Fruit fly (Drosophila melanogaster) whole organism, embryonic: ENCODE results near the gene Scgalpha.

ENCODE experiments used
- Abd-B ChIP-seq: fragments of 200-800 bp; sonication (Bioruptor generic); optimal IDR thresholded peaks from 2 replicates; lab custom pipeline; 2018; ENCODE audit warnings: missing biosample characterization, mild to moderate bottlenecking, missing genetic modification characterization, moderate library complexity
- Adf1 ChIP-seq: fragments of 200-800 bp; sonication (Bioruptor generic); IDR thresholded peaks from 2 replicates; pipeline ENCODE4 v1.3.6; 2022; ENCODE audit warnings: missing biosample characterization, missing genetic modification characterization
- Blimp-1 ChIP-seq: fragments of 200-800 bp; sonication (Bioruptor generic); optimal IDR thresholded peaks from 3 replicates; lab custom pipeline; 2018; ENCODE audit warnings: missing biosample characterization, missing genetic modification characterization, mild to moderate bottlenecking, moderate library complexity, missing genetic modification reagents
- CG10565 ChIP-seq: fragments of 200-800 bp; sonication (Bioruptor generic); optimal IDR thresholded peaks from 3 replicates; lab custom pipeline; 2016; ENCODE audit warnings: missing biosample characterization, mild to moderate bottlenecking, missing genetic modification characterization
- CG12071 ChIP-seq: fragments of 200-800 bp; sonication (Bioruptor generic); optimal IDR thresholded peaks from 3 replicates; lab custom pipeline; 2018; ENCODE audit warnings: missing biosample characterization, mild to moderate bottlenecking, missing genetic modification characterization
- CG13123 ChIP-seq: fragments of 200-800 bp; sonication (Bioruptor generic); optimal IDR thresholded peaks from 2 replicates; lab custom pipeline; 2016; ENCODE audit warnings: missing biosample characterization, missing genetic modification characterization
- CG14710 ChIP-seq: fragments of 200-800 bp; sonication (Bioruptor generic); optimal IDR thresholded peaks from 3 replicates; lab custom pipeline; 2019; ENCODE audit warnings: missing biosample characterization, mild to moderate bottlenecking, missing genetic modification characterization, moderate library complexity
- CG14860 ChIP-seq: fragments of 200-800 bp; sonication (Bioruptor generic); IDR thresholded peaks from 3 replicates; pipeline ENCODE4 v1.3.6; 2022; ENCODE audit warnings: missing biosample characterization, missing genetic modification characterization; ENCODE audit not compliant: partially characterized antibody
- CG14965 ChIP-seq: fragments of 200-800 bp; sonication (Bioruptor generic); optimal IDR thresholded peaks from 2 replicates; lab custom pipeline; 2016; ENCODE audit warnings: missing biosample characterization, missing genetic modification characterization, borderline replicate concordance
- CG15269 ChIP-seq: fragments of 200-800 bp; sonication (Bioruptor generic); optimal IDR thresholded peaks from 2 replicates; lab custom pipeline; 2018; ENCODE audit warnings: missing biosample characterization, mild to moderate bottlenecking, missing genetic modification characterization, moderate library complexity
- CG17802 ChIP-seq: fragments of 200-800 bp; sonication (Bioruptor generic); optimal IDR thresholded peaks from 2 replicates; lab custom pipeline; 2018; ENCODE audit warnings: missing biosample characterization, mild to moderate bottlenecking, missing genetic modification characterization, moderate library complexity
- CG18599 ChIP-seq: fragments of 200-800 bp; sonication (Bioruptor generic); optimal IDR thresholded peaks from 3 replicates; lab custom pipeline; 2017; ENCODE audit warnings: missing biosample characterization, missing genetic modification characterization, mild to moderate bottlenecking, moderate library complexity, missing genetic modification reagents
- CG2129 ChIP-seq: fragments of 200-800 bp; sonication (Bioruptor generic); IDR thresholded peaks from 2 replicates; pipeline ENCODE4 v1.3.6; 2022; ENCODE audit warnings: missing biosample characterization, missing genetic modification characterization; ENCODE audit not compliant: partially characterized antibody
- CG3995 ChIP-seq: fragments of 200-800 bp; sonication (Bioruptor generic); optimal IDR thresholded peaks from 3 replicates; lab custom pipeline; 2016; ENCODE audit warnings: missing biosample characterization, missing genetic modification characterization
- CG7271 ChIP-seq: fragments of 200-800 bp; sonication (Bioruptor generic); optimal IDR thresholded peaks from 2 replicates; lab custom pipeline; 2018; ENCODE audit warnings: missing biosample characterization, mild to moderate bottlenecking, missing genetic modification characterization, moderate library complexity
- CG9817 ChIP-seq: fragments of 200-800 bp; sonication (Bioruptor generic); optimal IDR thresholded peaks from 2 replicates; lab custom pipeline; 2018; ENCODE audit warnings: missing biosample characterization, mild to moderate bottlenecking, missing genetic modification characterization, moderate library complexity
- Dip2 ChIP-seq: fragments of 200-800 bp; sonication (Bioruptor generic); IDR thresholded peaks from 2 replicates; pipeline ENCODE4 v1.3.6; 2022; ENCODE audit warnings: missing biosample characterization, missing genetic modification characterization
- Doc3 ChIP-seq: fragments of 200-800 bp; sonication (Bioruptor generic); IDR thresholded peaks from 3 replicates; pipeline ENCODE4 v1.3.6; 2022; ENCODE audit warnings: missing biosample characterization, missing genetic modification characterization; ENCODE audit not compliant: partially characterized antibody
- Dp ChIP-seq: fragments of 200-800 bp; sonication (Bioruptor generic); optimal IDR thresholded peaks from 2 replicates; lab custom pipeline; 2018; ENCODE audit warnings: missing biosample characterization, mild to moderate bottlenecking, missing genetic modification characterization, moderate library complexity
- Fer1 ChIP-seq: fragments of 200-800 bp; sonication (Bioruptor generic); optimal IDR thresholded peaks from 2 replicates; lab custom pipeline; 2017; ENCODE audit warnings: missing biosample characterization, mild to moderate bottlenecking, missing genetic modification characterization
- HLH3B ChIP-seq: fragments of 200-800 bp; sonication (Bioruptor generic); IDR thresholded peaks from 2 replicates; pipeline ENCODE4 v1.3.6; 2022; ENCODE audit warnings: missing biosample characterization, missing genetic modification characterization
- Kr ChIP-seq: fragments of 200-800 bp; sonication (Bioruptor generic); optimal IDR thresholded peaks from 2 replicates; lab custom pipeline; 2017; ENCODE audit warnings: missing biosample characterization, mild to moderate bottlenecking, missing genetic modification characterization
- MESR4 ChIP-seq: fragments of 200-800 bp; sonication (Bioruptor generic); optimal IDR thresholded peaks from 2 replicates; lab custom pipeline; 2018; ENCODE audit warnings: missing biosample characterization, mild to moderate bottlenecking, missing genetic modification characterization, moderate library complexity
- Nf-YC ChIP-seq: fragments of 200-800 bp; optimal IDR thresholded peaks from 3 replicates; lab custom pipeline; 2019; ENCODE audit warnings: missing biosample characterization, mild to moderate bottlenecking, missing genetic modification characterization, moderate library complexity
- Ssrp ChIP-seq: fragments of 200-800 bp; sonication (Bioruptor generic); optimal IDR thresholded peaks from 2 replicates; lab custom pipeline; 2018; ENCODE audit warnings: missing biosample characterization, mild to moderate bottlenecking, missing genetic modification characterization, moderate library complexity
- Taf1 ChIP-seq: fragments of 200-800 bp; sonication (Bioruptor generic); IDR thresholded peaks from 2 replicates; pipeline ENCODE4 v1.3.6; 2022; ENCODE audit warnings: missing biosample characterization, missing genetic modification characterization
- YL-1 ChIP-seq: fragments of 200-800 bp; sonication (Bioruptor generic); optimal IDR thresholded peaks from 3 replicates; lab custom pipeline; 2017; ENCODE audit warnings: missing biosample characterization, mild to moderate bottlenecking, missing genetic modification characterization
- amos ChIP-seq: fragments of 200-800 bp; sonication (Bioruptor generic); IDR thresholded peaks from 2 replicates; pipeline ENCODE4 v1.3.6; 2022; ENCODE audit warnings: missing biosample characterization, missing genetic modification characterization; ENCODE audit not compliant: partially characterized antibody
- ash1 ChIP-seq: fragments of 200-800 bp; sonication (Bioruptor generic); optimal IDR thresholded peaks from 2 replicates; lab custom pipeline; 2018; ENCODE audit warnings: missing biosample characterization, mild to moderate bottlenecking, missing genetic modification characterization
- az2 ChIP-seq: fragments of 200-800 bp; sonication (Bioruptor generic); optimal IDR thresholded peaks from 3 replicates; lab custom pipeline; 2016; ENCODE audit warnings: missing biosample characterization, missing genetic modification characterization
- bbx ChIP-seq: fragments of 200-800 bp; sonication (Bioruptor generic); IDR thresholded peaks from 2 replicates; pipeline ENCODE4 v1.3.6; 2022; ENCODE audit warnings: missing biosample characterization, missing genetic modification characterization; ENCODE audit not compliant: partially characterized antibody
- hb ChIP-seq: fragments of 200-800 bp; sonication (Bioruptor generic); IDR thresholded peaks from 3 replicates; pipeline ENCODE4 v1.3.6; 2022; ENCODE audit warnings: missing biosample characterization, missing genetic modification characterization; ENCODE audit not compliant: partially characterized antibody
- hbn ChIP-seq: fragments of 200-800 bp; sonication (Bioruptor generic); IDR thresholded peaks from 2 replicates; pipeline ENCODE4 v1.3.6; 2022; ENCODE audit warnings: missing biosample characterization, missing genetic modification characterization; ENCODE audit not compliant: partially characterized antibody
- her ChIP-seq: fragments of 200-800 bp; sonication (Bioruptor generic); optimal IDR thresholded peaks from 2 replicates; lab custom pipeline; 2016; ENCODE audit warnings: missing biosample characterization, missing genetic modification characterization
- jigr1 ChIP-seq: fragments of 200-800 bp; sonication (Bioruptor generic); IDR thresholded peaks from 3 replicates; pipeline ENCODE4 v1.3.6; 2022; ENCODE audit warnings: missing biosample characterization, missing genetic modification characterization
- ken ChIP-seq: fragments of 200-800 bp; sonication (Bioruptor generic); IDR thresholded peaks from 3 replicates; pipeline ENCODE4 v1.3.6; 2022; ENCODE audit warnings: missing biosample characterization, missing genetic modification characterization
- nau ChIP-seq: fragments of 200-800 bp; sonication (Bioruptor generic); optimal IDR thresholded peaks from 3 replicates; lab custom pipeline; 2017; ENCODE audit warnings: missing biosample characterization, mild to moderate bottlenecking, missing genetic modification characterization, missing genetic modification reagents
- nerfin-1 ChIP-seq: fragments of 200-800 bp; sonication (Bioruptor generic); optimal IDR thresholded peaks from 3 replicates; lab custom pipeline; 2019; ENCODE audit warnings: missing biosample characterization, mild to moderate bottlenecking, missing genetic modification characterization, moderate library complexity
- sc ChIP-seq, 3 experiments: fragments of >200 bp in 2 of 3; fragments of 200-800 bp in 1 of 3; sonication (Bioruptor generic) in 1 of 3; optimal IDR thresholded peaks; 2 replicates in 2 of 3; 3 replicates in 1 of 3; lab custom pipeline; 2017; ENCODE audit warnings: mild to moderate bottlenecking in 1 of 3, missing biosample characterization in 1 of 3, missing genetic modification characterization in 1 of 3, missing genetic modification reagents in 1 of 3
- sens ChIP-seq: fragments of 200-800 bp; sonication (Bioruptor generic); peaks from one replicate; lab custom pipeline; 2016; ENCODE audit warnings: missing biosample characterization, missing genetic modification characterization
- sna ChIP-seq: fragments of 200-800 bp; sonication (Bioruptor generic); IDR thresholded peaks from 2 replicates; pipeline ENCODE4 v1.3.6; 2022; ENCODE audit warnings: missing biosample characterization, missing genetic modification characterization; ENCODE audit not compliant: partially characterized antibody
- ssp ChIP-seq: fragments of 200-800 bp; sonication (Bioruptor generic); IDR thresholded peaks from 2 replicates; pipeline ENCODE4 v1.3.6; 2022; ENCODE audit warnings: missing biosample characterization, missing genetic modification characterization
- sug ChIP-seq: fragments of 200-800 bp; optimal IDR thresholded peaks from 2 replicates; lab custom pipeline; 2019; ENCODE audit warnings: missing biosample characterization, mild to moderate bottlenecking, missing genetic modification characterization, moderate library complexity
- unc-4 ChIP-seq: fragments of 200-800 bp; sonication (Bioruptor generic); IDR thresholded peaks from 2 replicates; pipeline ENCODE4 v1.3.6; 2022; ENCODE audit warnings: missing biosample characterization, missing genetic modification characterization; ENCODE audit not compliant: partially characterized antibody
- vvl ChIP-seq: fragments of 200-800 bp; sonication (Bioruptor generic); IDR thresholded peaks from 2 replicates; pipeline ENCODE4 v1.3.6; 2022; ENCODE audit warnings: missing biosample characterization, missing genetic modification characterization

The Scgalpha gene

dm6 chr2L:8305409-8305808, 2.2 kb downstream of the Scgalpha start, which contains the start of gene CG7840 (continued):
- TF ChIP-seq Ssrp (tag; lab: Kevin White, UChicago) (no peak), CG14965 (GFP tag; lab: Kevin White, UChicago) (no peak), Dip2 (GFP tag; lab: Robert Waterston, UW) (no peak), ken (GFP tag; lab: Robert Waterston, UW) (no peak), Doc3 (GFP tag; lab: Robert Waterston, UW) (peak; percentile 90), jigr1 (GFP tag; lab: Robert Waterston, UW) (no peak), CG15269 (no peak), Kr (GFP tag; lab: Kevin White, UChicago) (no peak), hb (GFP tag; lab: Robert Waterston, UW) (peak; percentile 54; the same call in 2 of the 3 replicates), vvl (GFP tag; lab: Robert Waterston, UW) (peak; percentile 45), bbx (GFP tag; lab: Robert Waterston, UW) (peak; percentile 91), CG12071 (no peak), Abd-B (GFP tag; lab: Kevin White, UChicago) (no peak), Blimp-1 (GFP tag; lab: Kevin White, UChicago) (peak; percentile 57), nerfin-1 (no peak), Taf1 (GFP tag; lab: Robert Waterston, UW) (no peak)

dm6 chr2L:8307817-8308551, 4.8 kb downstream of the Scgalpha start, which contains the start of the genes Ostgamma and Mettl14:
Gene Ostgamma (minus strand): TSS chr2L:8308192.
Gene Mettl14 (plus strand): TSS chr2L:8308427.
- TF ChIP-seq sens (GFP tag; lab: Kevin White, UChicago) (peak; percentile 19), az2 (GFP tag; lab: Kevin White, UChicago) (peak; percentile 8), CG10565 (GFP tag; lab: Kevin White, UChicago) (no peak), CG9817 (tag; lab: Kevin White, UChicago) (peak; percentile 3), CG14710 (tag; lab: Kevin White, UChicago) (peak; percentile 70), unc-4 (GFP tag; lab: Robert Waterston, UW) (peak; percentile 83), HLH3B (GFP tag; lab: Robert Waterston, UW) (no peak), CG7271 (peak; percentile 12), sug (tag; lab: Kevin White, UChicago) (peak; percentile 37), YL-1 (GFP tag; lab: Kevin White, UChicago) (peak; percentile 82), her (GFP tag; lab: Kevin White, UChicago) (no peak), hbn (GFP tag; lab: Robert Waterston, UW) (peak; percentile 68), CG2129 (peak; percentile 66), CG14860 (GFP tag; lab: Robert Waterston, UW) (peak; percentile 66; the same call in 2 of the 3 replicates), Nf-YC (tag; lab: Kevin White, UChicago) (peak; percentile 42), Fer1 (GFP tag; lab: Kevin White, UChicago) (peak; percentile 17), Dp (GFP tag; lab: Kevin White, UChicago) (peak; percentile 35), bbx (GFP tag; lab: Robert Waterston, UW) (peak; percentile 35; the same call in 1 of the 2 replicates), CG17802 (tag; lab: Kevin White, UChicago) (no peak), CG18599 (GFP tag; lab: Kevin White, UChicago) (no peak), ssp (no peak), sc (optimal IDR thresholded peaks at IDR 0.05; lab: Kevin White, UChicago) (no peak), sc (GFP tag; optimal IDR thresholded peaks at IDR 0.05; lab: Kevin White, UChicago) (no peak), Doc3 (GFP tag; lab: Robert Waterston, UW) (peak; percentile 71), CG13123 (no peak), Adf1 (no peak), CG3995 (peak; percentile 77), MESR4 (peak; percentile 55), nau (GFP tag; lab: Kevin White, UChicago) (no peak), sna (GFP tag; lab: Robert Waterston, UW) (peak; percentile 83), amos (peak; percentile 68), ash1 (GFP tag; lab: Kevin White, UChicago) (no peak)
